Worm (Caenorhabditis elegans): ENCODE data around the gene W04H10.2.

ce11 chrII:581983-582382, 23.4 kb upstream of the W04H10.2 start:
- TF ChIP-seq ceh-48 (tag; optimal IDR thresholded peaks at IDR 0.05) (no peak), dmd-4 (tag; optimal IDR thresholded peaks at IDR 0.05; ENCODE audit: borderline replicate concordance) (no peak), ceh-2 (tag; optimal IDR thresholded peaks at IDR 0.05) (no peak), sdc-2 (tag; optimal IDR thresholded peaks at IDR 0.05) (no peak), fkh-10 (GFP tag; optimal IDR thresholded peaks at IDR 0.05) (no peak), elt-4 (tag; optimal IDR thresholded peaks at IDR 0.05) (no peak), tbx-2 (tag; optimal IDR thresholded peaks at IDR 0.05) (no peak), ceh-14 (tag; optimal IDR thresholded peaks at IDR 0.05) (no peak), ama-1 (optimal IDR thresholded peaks at IDR 0.05) (no peak), ets-4 (tag; optimal IDR thresholded peaks at IDR 0.05) (no peak), ceh-22 (tag; optimal IDR thresholded peaks at IDR 0.05) (no peak), mec-3 (tag; optimal IDR thresholded peaks at IDR 0.05; ENCODE audit: borderline replicate concordance) (no peak), hlh-30 (tag; optimal IDR thresholded peaks at IDR 0.05; ENCODE audit: insufficient read depth) (no peak), nfya-1 (tag; optimal IDR thresholded peaks at IDR 0.05) (no peak)

All from whole organism, late embryonic.